Fruit fly (Drosophila melanogaster): ENCODE measurements around the gene CG34132.

The CG34132 gene

dm6 chr2L:7851609-7852008, 33.7 kb upstream of the CG34132 start (continued):
- no peak for TF ChIP-seq kay (GFP tag; optimal IDR thresholded peaks at IDR 0.05)
- no peak for TF ChIP-seq Elba2 (GFP tag; optimal IDR thresholded peaks at IDR 0.05)
- peak; percentile 35; the same call in 1 of the 2 replicates for TF ChIP-seq CG32532 (GFP tag; IDR thresholded peaks at IDR 0.05)
- peak; percentile 32; the same call in 1 of the 2 replicates for TF ChIP-seq CG9215 (GFP tag; IDR thresholded peaks at IDR 0.05)
- TF ChIP-seq trem (tag; optimal IDR thresholded peaks at IDR 0.05): peak; percentile 10
- no peak for TF ChIP-seq CG9932 (GFP tag; IDR thresholded peaks at IDR 0.05)
- no peak for TF ChIP-seq CG7786 (GFP tag; optimal IDR thresholded peaks at IDR 0.05)
- no peak for TF ChIP-seq H15 (GFP tag; IDR thresholded peaks at IDR 0.05)
- no peak for TF ChIP-seq aop (GFP tag; IDR thresholded peaks at IDR 0.05)
- peak; percentile 63 for TF ChIP-seq Blimp-1 (GFP tag; optimal IDR thresholded peaks at IDR 0.05)
- TF ChIP-seq pum (GFP tag; optimal IDR thresholded peaks at IDR 0.05): no peak
- TF ChIP-seq CG18764 (GFP tag; optimal IDR thresholded peaks at IDR 0.05): no peak
- no peak for TF ChIP-seq CG6683 (GFP tag; optimal IDR thresholded peaks at IDR 0.05)
- peak; percentile 1 for TF ChIP-seq scrt (GFP tag; optimal IDR thresholded peaks at IDR 0.05)
- peak; percentile 19 for TF ChIP-seq CG9817 (tag; optimal IDR thresholded peaks at IDR 0.05)
- peak; percentile 44 for TF ChIP-seq Meics (GFP tag; optimal IDR thresholded peaks at IDR 0.05)
- TF ChIP-seq al (GFP tag; IDR thresholded peaks at IDR 0.05): no peak
- TF ChIP-seq CG8924 (tag; optimal IDR thresholded peaks at IDR 0.05): peak; percentile 34
- no peak for TF ChIP-seq crc (GFP tag; optimal IDR thresholded peaks at IDR 0.05)
- no peak for TF ChIP-seq CG12071 (GFP tag; optimal IDR thresholded peaks at IDR 0.05)
- TF ChIP-seq grau (tag; optimal IDR thresholded peaks at IDR 0.05): peak; percentile 46
- TF ChIP-seq oc (tag; optimal IDR thresholded peaks at IDR 0.05): no peak
- TF ChIP-seq CG11456 (GFP tag; IDR thresholded peaks at IDR 0.05): no peak
- no peak for TF ChIP-seq Nf-YC (tag; optimal IDR thresholded peaks at IDR 0.05)
- TF ChIP-seq Trl (optimal IDR thresholded peaks at IDR 0.05): no peak
- no peak for TF ChIP-seq Trl (GFP tag; optimal IDR thresholded peaks at IDR 0.05)
- peak; percentile 55 for TF ChIP-seq Sox102F (GFP tag; optimal IDR thresholded peaks at IDR 0.05)
- no peak for TF ChIP-seq C15 (GFP tag; IDR thresholded peaks at IDR 0.05)
- no peak for TF ChIP-seq kni (GFP tag; optimal IDR thresholded peaks at IDR 0.05)
- TF ChIP-seq CG2116 (GFP tag; optimal IDR thresholded peaks at IDR 0.05): no peak
- no peak for TF ChIP-seq CG3163 (GFP tag; optimal IDR thresholded peaks at IDR 0.05)
- peak; percentile 43 for TF ChIP-seq PHDP (tag; optimal IDR thresholded peaks at IDR 0.05)
- TF ChIP-seq tna (GFP tag; IDR thresholded peaks at IDR 0.05; ENCODE audit: partially characterized antibody): no peak
- no peak for TF ChIP-seq onecut (GFP tag; IDR thresholded peaks at IDR 0.05)
- no peak for TF ChIP-seq emc (GFP tag; optimal IDR thresholded peaks at IDR 0.05)
- 0 out of 2 replicates have a peak, but pooled peaks have one; percentile 17 for TF ChIP-seq Rx (GFP tag; IDR thresholded peaks at IDR 0.05)
- TF ChIP-seq Hr51 (GFP tag; optimal IDR thresholded peaks at IDR 0.05): peak in 1 of 2 experiments; percentile 56
- TF ChIP-seq CG6854 (GFP tag; optimal IDR thresholded peaks at IDR 0.05): no peak
- TF ChIP-seq CG10274 (GFP tag; optimal IDR thresholded peaks at IDR 0.05): no peak
- TF ChIP-seq CG12236 (GFP tag; optimal IDR thresholded peaks at IDR 0.05): no peak
- no peak for TF ChIP-seq gcm (GFP tag; optimal IDR thresholded peaks at IDR 0.05)
- no peak for TF ChIP-seq CG10543 (GFP tag; optimal IDR thresholded peaks at IDR 0.05)
- no peak for TF ChIP-seq Ets97D (GFP tag; optimal IDR thresholded peaks at IDR 0.05)
- no peak for TF ChIP-seq CG10431 (GFP tag; optimal IDR thresholded peaks at IDR 0.05)
- TF ChIP-seq Hmr (GFP tag; optimal IDR thresholded peaks at IDR 0.05): peak; percentile 52
- TF ChIP-seq CG12155 (GFP tag; optimal IDR thresholded peaks at IDR 0.05): no peak
- TF ChIP-seq D19A (tag; optimal IDR thresholded peaks at IDR 0.05): peak; percentile 28
- no peak for TF ChIP-seq MESR4 (GFP tag; optimal IDR thresholded peaks at IDR 0.05)
- TF ChIP-seq CG15479 (GFP tag; optimal IDR thresholded peaks at IDR 0.05): no peak
- peak; percentile 40; the same call in 1 of the 2 replicates for TF ChIP-seq ara (GFP tag; IDR thresholded peaks at IDR 0.05)
- TF ChIP-seq CG10959 (GFP tag; IDR thresholded peaks at IDR 0.05): no peak
- peak; percentile 15 for TF ChIP-seq bcd (GFP tag; optimal IDR thresholded peaks at IDR 0.05)

All from whole organism, embryonic.